Fruit fly (Drosophila melanogaster) whole organism: ENCODE measurements around the gene CG12278.

Experiments
- CG8478 ChIP-seq: fragments of >200 bp; optimal IDR thresholded peaks from 2 replicates; lab custom pipeline; 2018; ENCODE audit warnings: inconsistent platforms
- Dll ChIP-seq: fragments of >200 bp; optimal IDR thresholded peaks from 2 replicates; lab custom pipeline; 2017
- pan ChIP-seq: fragments of >200 bp; optimal IDR thresholded peaks from 2 replicates; lab custom pipeline; 2017
- psq ChIP-seq: fragments of >200 bp; optimal IDR thresholded peaks from 2 replicates; lab custom pipeline; 2017
- usp ChIP-seq: fragments of >200 bp; optimal IDR thresholded peaks from 2 replicates; lab custom pipeline; 2017; ENCODE audit warnings: missing biosample characterization, missing genetic modification characterization, mixed read lengths

DNA sequence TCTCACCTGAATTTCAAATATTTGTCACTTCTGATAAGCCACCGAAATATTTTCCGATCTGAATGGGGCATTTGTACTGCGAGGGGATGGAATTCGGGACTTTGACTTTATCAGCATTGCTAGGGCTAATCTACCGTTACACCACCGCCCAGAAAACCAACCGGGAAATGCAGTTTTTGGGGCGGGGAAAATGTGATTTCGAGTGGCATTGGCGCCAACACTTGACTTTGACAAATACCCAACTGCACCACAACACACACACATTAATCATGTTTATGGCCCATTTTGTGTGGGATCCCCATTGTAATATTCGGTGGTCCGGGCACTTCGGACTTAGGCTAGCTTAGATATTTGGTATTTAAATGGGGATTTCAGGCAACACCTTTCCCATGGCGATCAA lies 35.1 kb downstream of the CG12278 start:
- TF ChIP-seq Dll (lab: Kevin White, UChicago): no peak
- no peak for TF ChIP-seq usp (GFP tag; lab: Kevin White, UChicago)
- no peak for TF ChIP-seq CG8478 (lab: Kevin White, UChicago)
- TF ChIP-seq pan (lab: Kevin White, UChicago): no peak
- no peak for TF ChIP-seq psq (lab: Kevin White, UChicago)
